Worm (Caenorhabditis elegans): ENCODE measurements around the gene ubc-26.

ce11 chrII:2862557-2863035 is 37.6 kb downstream of the ubc-26 start:
- TF ChIP-seq lin-39 (tag; optimal IDR thresholded peaks at IDR 0.05), result no peak
- TF ChIP-seq nhr-77 (tag; optimal IDR thresholded peaks at IDR 0.05), result no peak

Measured in whole organism, L3 larva.